Worm (Caenorhabditis elegans): ENCODE measurements around the gene R07G3.7.

DNA sequence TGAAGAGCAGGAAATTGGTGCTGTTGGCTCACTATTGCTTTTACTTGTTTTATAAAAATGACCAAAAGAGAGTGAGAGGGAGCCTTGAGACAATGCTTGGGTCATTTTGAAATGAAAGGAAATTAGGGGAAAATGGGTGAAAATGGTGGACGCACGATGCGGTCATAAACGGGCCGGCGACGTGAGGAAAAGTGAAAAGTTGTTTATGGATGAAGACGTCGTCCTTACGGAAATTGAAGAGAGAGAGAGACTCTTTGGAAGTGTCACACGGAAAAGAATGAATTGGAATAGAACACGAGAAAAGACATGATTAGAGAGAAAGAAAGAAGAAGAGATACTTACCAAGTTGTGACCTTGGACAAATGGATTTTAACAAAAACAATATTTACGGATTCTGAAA lies 8.0 kb upstream of the R07G3.7 start:
- no peak for TF ChIP-seq ama-1 (optimal IDR thresholded peaks at IDR 0.05)
- no peak for TF ChIP-seq F13C5.2 (tag; optimal IDR thresholded peaks at IDR 0.05)
- no peak for TF ChIP-seq hmg-4 (GFP tag; optimal IDR thresholded peaks at IDR 0.05)
- TF ChIP-seq B0310.2 (tag; optimal IDR thresholded peaks at IDR 0.05): no peak
- TF ChIP-seq tbx-37 (GFP tag; conservative IDR thresholded peaks at IDR 0.05): no peak
- no peak for TF ChIP-seq flt-1 (GFP tag; IDR thresholded peaks at IDR 0.05)
- no peak for TF ChIP-seq pes-1 (GFP tag; IDR thresholded peaks at IDR 0.05)
